Worm (Caenorhabditis elegans) whole organism, young adult: Measurements from ENCODE around the gene ciao-2B.

ENCODE experiments used
- F33H1.4 ChIP-seq: fragments of 200-800 bp; sonication (Bioruptor generic); IDR thresholded peaks from 2 replicates; pipeline ENCODE4 v1.3.6; 2022; ENCODE audit warnings: missing genetic modification reagents, missing genetic modification characterization, missing compliant biosample characterization
- F39B2.1 ChIP-seq: fragments of 200-800 bp; sonication (Bioruptor generic); IDR thresholded peaks from 2 replicates; pipeline ENCODE4 v1.3.6; 2022; ENCODE audit warnings: missing genetic modification reagents, missing genetic modification characterization, missing compliant biosample characterization
- F52B5.7 ChIP-seq: sonication (generic microtip); optimal IDR thresholded peaks from 2 replicates; lab custom pipeline; 2016; ENCODE audit warnings: mild to moderate bottlenecking, missing genetic modification characterization, missing compliant biosample characterization
- F57A8.1 ChIP-seq: fragments of 200-800 bp; sonication (Bioruptor generic); optimal IDR thresholded peaks from 2 replicates; lab custom pipeline; 2018; ENCODE audit warnings: mild to moderate bottlenecking, missing genetic modification characterization, moderate library complexity, missing compliant biosample characterization
- Y53G8AR.9 ChIP-seq: fragments of 200-800 bp; sonication (Bioruptor generic); conservative IDR thresholded peaks from 2 replicates; pipeline ENCODE4 v1.3.6; 2022; ENCODE audit warnings: missing genetic modification reagents, missing genetic modification characterization, missing compliant biosample characterization
- Y56A3A.18 ChIP-seq: fragments of 200-800 bp; sonication (Bioruptor generic); IDR thresholded peaks from 2 replicates; pipeline ENCODE4 v1.3.6; 2022; ENCODE audit warnings: missing genetic modification reagents, missing genetic modification characterization, missing compliant biosample characterization
- atf-7 ChIP-seq: sonication (generic microtip); optimal IDR thresholded peaks from 2 replicates; lab custom pipeline; 2017; ENCODE audit warnings: mild to moderate bottlenecking, missing genetic modification characterization, missing compliant biosample characterization
- athp-1 ChIP-seq: sonication (generic microtip); optimal IDR thresholded peaks from 2 replicates; lab custom pipeline; 2017; ENCODE audit warnings: mild to moderate bottlenecking, missing genetic modification characterization, missing compliant biosample characterization
- attf-3 ChIP-seq: fragments of 200-800 bp; sonication (Bioruptor generic); conservative IDR thresholded peaks from 2 replicates; pipeline ENCODE4 v1.3.6; 2022; ENCODE audit warnings: missing genetic modification reagents, missing genetic modification characterization, missing compliant biosample characterization
- bed-1 ChIP-seq: fragments of 200-800 bp; sonication (Bioruptor generic); IDR thresholded peaks from 2 replicates; pipeline ENCODE4 v1.3.6; 2022; ENCODE audit warnings: missing genetic modification reagents, missing genetic modification characterization, missing compliant biosample characterization
- ccch-3 ChIP-seq: fragments of 200-800 bp; sonication (Bioruptor generic); optimal IDR thresholded peaks from 2 replicates; lab custom pipeline; 2018; ENCODE audit warnings: mild to moderate bottlenecking, missing genetic modification characterization, missing compliant biosample characterization
- cebp-1 ChIP-seq, 2 experiments: fragments of 200-800 bp in 1 of 2; sonication (Bioruptor generic) in 1 of 2; sonication (generic microtip) in 1 of 2; IDR thresholded peaks in 1 of 2; optimal IDR thresholded peaks in 1 of 2; 2 replicates each; pipeline versions ENCODE4 v1.3.6 to Lab custom; 2017 to 2022; ENCODE audit warnings: missing compliant biosample characterization in 2 of 2, missing genetic modification characterization in 2 of 2, mild to moderate bottlenecking in 1 of 2, missing genetic modification reagents in 1 of 2, moderate library complexity in 1 of 2
- cebp-2 ChIP-seq: fragments of 200-800 bp; sonication (Bioruptor generic); IDR thresholded peaks from 2 replicates; pipeline ENCODE4 v1.3.6; 2022; ENCODE audit warnings: missing genetic modification characterization, missing compliant biosample characterization
- ceh-27 ChIP-seq: fragments of 200-800 bp; sonication (Bioruptor generic); optimal IDR thresholded peaks from 2 replicates; lab custom pipeline; 2018; ENCODE audit warnings: mild to moderate bottlenecking, missing genetic modification characterization, moderate library complexity, missing compliant biosample characterization
- ceh-79 ChIP-seq: sonication (generic microtip); optimal IDR thresholded peaks from 2 replicates; lab custom pipeline; 2017; ENCODE audit warnings: mild to moderate bottlenecking, missing genetic modification characterization, missing compliant biosample characterization
- efl-1 ChIP-seq: fragments of 150-350 bp; optimal IDR thresholded peaks from 2 replicates; lab custom pipeline; 2014; ENCODE audit warnings: missing biosample characterization, missing genetic modification reagents, missing genetic modification characterization
- egl-44 ChIP-seq: fragments of 200-800 bp; sonication (Bioruptor generic); IDR thresholded peaks from 2 replicates; pipeline ENCODE4 v1.3.6; 2022; ENCODE audit warnings: missing genetic modification reagents, missing genetic modification characterization, missing compliant biosample characterization
- hmg-1.2 ChIP-seq: fragments of 200-800 bp; sonication (Bioruptor generic); IDR thresholded peaks from 2 replicates; pipeline ENCODE4 v1.3.6; 2022; ENCODE audit warnings: missing genetic modification reagents, missing genetic modification characterization, missing compliant biosample characterization
- hmg-20 ChIP-seq: fragments of 200-800 bp; sonication (Bioruptor generic); IDR thresholded peaks from 2 replicates; pipeline ENCODE4 v1.3.6; 2022; ENCODE audit warnings: missing genetic modification reagents, missing genetic modification characterization, missing compliant biosample characterization
- lin-35 ChIP-seq, 3 experiments: fragments of 150-350 bp in 2 of 3; sonication (generic microtip) in 1 of 3; optimal IDR thresholded peaks; 2 replicates each; lab custom pipeline; 2014 to 2018; ENCODE audit warnings: missing biosample characterization in 3 of 3, missing genetic modification characterization in 3 of 3, missing genetic modification reagents in 3 of 3
- lin-40 ChIP-seq: sonication (generic microtip); optimal IDR thresholded peaks from 2 replicates; lab custom pipeline; 2016; ENCODE audit warnings: missing genetic modification characterization, mild to moderate bottlenecking, missing compliant biosample characterization, missing genotype, missing genetic modification reagents
- lin-54 ChIP-seq: fragments of 200-800 bp; sonication (Bioruptor generic); optimal IDR thresholded peaks from 2 replicates; lab custom pipeline; 2018; ENCODE audit warnings: mild to moderate bottlenecking, missing genetic modification characterization, missing compliant biosample characterization
- lsy-27 ChIP-seq: sonication (generic microtip); optimal IDR thresholded peaks from 2 replicates; lab custom pipeline; 2017; ENCODE audit warnings: missing genetic modification characterization, mild to moderate bottlenecking, missing compliant biosample characterization, antibody characterized with exemption, missing genotype, borderline replicate concordance; ENCODE audit not compliant: insufficient read depth
- madf-3 ChIP-seq: fragments of 200-800 bp; sonication (Bioruptor generic); IDR thresholded peaks from 2 replicates; pipeline ENCODE4 v1.3.6; 2022; ENCODE audit warnings: missing genetic modification reagents, missing genetic modification characterization, missing compliant biosample characterization
- madf-8 ChIP-seq: fragments of 200-800 bp; sonication (Bioruptor generic); conservative IDR thresholded peaks from 2 replicates; pipeline ENCODE4 v1.3.6; 2022; ENCODE audit warnings: missing genetic modification reagents, missing genetic modification characterization, missing compliant biosample characterization
- mel-28 ChIP-seq: sonication (generic microtip); optimal IDR thresholded peaks from 2 replicates; lab custom pipeline; 2016; ENCODE audit warnings: borderline replicate concordance, mild to moderate bottlenecking, missing genetic modification characterization, missing compliant biosample characterization
- nhr-80 ChIP-seq: sonication (generic microtip); optimal IDR thresholded peaks from 2 replicates; lab custom pipeline; 2016; ENCODE audit warnings: missing genetic modification characterization, missing compliant biosample characterization
- snpc-1.1 ChIP-seq: sonication (generic microtip); optimal IDR thresholded peaks from 2 replicates; lab custom pipeline; 2017; ENCODE audit warnings: missing genetic modification characterization, mild to moderate bottlenecking, missing compliant biosample characterization, antibody characterized with exemption, moderate library complexity, missing genotype, missing genetic modification reagents; ENCODE audit not compliant: insufficient read depth
- tlf-1 ChIP-seq: fragments of 200-800 bp; sonication (Bioruptor generic); optimal IDR thresholded peaks from 2 replicates; lab custom pipeline; 2018; ENCODE audit warnings: mild to moderate bottlenecking, missing genetic modification characterization, missing compliant biosample characterization
- ztf-25 ChIP-seq: fragments of 200-800 bp; sonication (Bioruptor generic); IDR thresholded peaks from 2 replicates; pipeline ENCODE4 v1.3.6; 2022; ENCODE audit warnings: missing genetic modification reagents, missing genetic modification characterization, missing compliant biosample characterization

Gene ciao-2B

ce11 chrIII:13461535-13461934, 22.2 kb upstream of the ciao-2B start:
- TF ChIP-seq mel-28 (tag; lab: Kevin White, UChicago) (no peak), madf-3 (GFP tag; lab: Robert Waterston, UW) (0 out of 2 replicates have a peak, but pooled peaks have one; percentile 19)

- TF ChIP-seq lin-54 = no peak
- no peak for TF ChIP-seq ztf-25 (GFP tag; lab: Robert Waterston, UW)
- no peak for TF ChIP-seq efl-1
- no peak for TF ChIP-seq hmg-20 (GFP tag; lab: Robert Waterston, UW)
- TF ChIP-seq F52B5.7 (tag; lab: Kevin White, UChicago) = no peak
- TF ChIP-seq hmg-1.2 = no peak
- no peak for TF ChIP-seq bed-1
- no peak for TF ChIP-seq ceh-79 (tag; lab: Kevin White, UChicago)
- no peak for TF ChIP-seq ceh-27
- no peak for TF ChIP-seq snpc-1.1 (tag; lab: Kevin White, UChicago)
Measured at ce11 chrIII:13458978-13459596, 19.7 kb upstream of the ciao-2B start, which contains the start of gene tag-164. tag-164 (plus strand) TSS chrIII:13459546.

- no peak for TF ChIP-seq lin-40 (tag; lab: Kevin White, UChicago)
- 0 out of 2 replicates have a peak, but pooled peaks have one; percentile 26 for TF ChIP-seq Y53G8AR.9 (GFP tag; lab: Robert Waterston, UW)
- peak; percentile 25 for TF ChIP-seq lin-54
Measured at ce11 chrIII:13457305-13457704, 18.0 kb upstream of the ciao-2B start.

- TF ChIP-seq cebp-1 (GFP tag; IDR thresholded peaks at IDR 0.05; lab: Robert Waterston, UW) (0 out of 2 replicates have a peak, but pooled peaks have one; percentile 11), cebp-1 (tag; optimal IDR thresholded peaks at IDR 0.05; lab: Kevin White, UChicago) (peak; percentile 89), ccch-3 (GFP tag; lab: Kevin White, UChicago) (no peak), atf-7 (tag; lab: Kevin White, UChicago) (peak; percentile 13)
Measured at ce11 chrIII:13455816-13456215, 16.5 kb upstream of the ciao-2B start.

ce11 chrIII:13455207-13455606, 15.9 kb upstream of the ciao-2B start, which contains the start of gene cua-1:
cua-1 (minus strand) TSS chrIII:13455307.
- TF ChIP-seq ceh-79 (tag; lab: Kevin White, UChicago) = no peak
- TF ChIP-seq atf-7 (tag; lab: Kevin White, UChicago) = no peak
- no peak for TF ChIP-seq lsy-27 (tag; lab: Kevin White, UChicago)
- no peak for TF ChIP-seq tlf-1 (GFP tag; lab: Kevin White, UChicago)
- no peak for TF ChIP-seq madf-8 (GFP tag; lab: Robert Waterston, UW)
- no peak for TF ChIP-seq egl-44 (GFP tag; lab: Robert Waterston, UW)
- TF ChIP-seq efl-1 = no peak
- TF ChIP-seq F33H1.4 = no peak
- TF ChIP-seq F39B2.1 (GFP tag; lab: Robert Waterston, UW) = no peak
- no peak for TF ChIP-seq F57A8.1 (GFP tag; lab: Kevin White, UChicago)
- no peak for TF ChIP-seq lin-35 (GFP tag; optimal IDR thresholded peaks at IDR 0.05; lab: Kevin White, UChicago)
- TF ChIP-seq cebp-2 (GFP tag; lab: Robert Waterston, UW) = no peak
- TF ChIP-seq ceh-27 = no peak
- TF ChIP-seq attf-3 (GFP tag; lab: Robert Waterston, UW) = no peak

- TF ChIP-seq athp-1 (tag; lab: Kevin White, UChicago) = no peak
- TF ChIP-seq Y56A3A.18 (GFP tag; lab: Robert Waterston, UW) = no peak
- peak; percentile 47 for TF ChIP-seq nhr-80 (tag; lab: Kevin White, UChicago)
- TF ChIP-seq, all 124 proteins: peak for 1
Measured at ce11 chrIII:13452824-13453223, 13.5 kb upstream of the ciao-2B start.
